Fruit fly (Drosophila melanogaster) whole organism, embryonic: ENCODE data around the gene gry.

Experiments
- ATbp ChIP-seq: fragments of 200-800 bp; sonication (Bioruptor generic); optimal IDR thresholded peaks from 2 replicates; lab custom pipeline; 2017; ENCODE audit warnings: missing biosample characterization, mild to moderate bottlenecking, missing genetic modification characterization, missing genetic modification reagents
- B-H1 ChIP-seq: fragments of 200-800 bp; sonication (Bioruptor generic); IDR thresholded peaks from 3 replicates; pipeline ENCODE4 v1.3.6; 2022; ENCODE audit warnings: missing biosample characterization, missing genetic modification characterization
- Bdp1 ChIP-seq: fragments of 200-800 bp; sonication (Bioruptor generic); optimal IDR thresholded peaks from 3 replicates; lab custom pipeline; 2016; ENCODE audit warnings: missing biosample characterization, missing genetic modification characterization
- CG10274 ChIP-seq: fragments of 200-800 bp; sonication (Bioruptor generic); optimal IDR thresholded peaks from 3 replicates; lab custom pipeline; 2017; ENCODE audit warnings: missing biosample characterization, mild to moderate bottlenecking, missing genetic modification characterization
- CG10979 ChIP-seq: fragments of 200-800 bp; sonication (Bioruptor generic); optimal IDR thresholded peaks from 2 replicates; lab custom pipeline; 2018; ENCODE audit warnings: missing biosample characterization, mild to moderate bottlenecking, missing genetic modification characterization, moderate library complexity
- CG11696 ChIP-seq: fragments of 200-800 bp; sonication (Bioruptor generic); IDR thresholded peaks from 2 replicates; pipeline ENCODE4 v1.3.6; 2022; ENCODE audit warnings: missing biosample characterization, missing genetic modification characterization
- CG12104 ChIP-seq: fragments of 200-800 bp; sonication (Bioruptor generic); optimal IDR thresholded peaks from 3 replicates; lab custom pipeline; 2016; ENCODE audit warnings: missing biosample characterization, missing genetic modification characterization
- CG13624 ChIP-seq: fragments of 200-800 bp; sonication (Bioruptor generic); optimal IDR thresholded peaks from 2 replicates; lab custom pipeline; 2016; ENCODE audit warnings: missing biosample characterization, missing genetic modification characterization
- CG13894 ChIP-seq: fragments of 200-800 bp; sonication (Bioruptor generic); optimal IDR thresholded peaks from 3 replicates; lab custom pipeline; 2018; ENCODE audit warnings: missing biosample characterization, mild to moderate bottlenecking, missing genetic modification characterization, moderate library complexity
- CG14710 ChIP-seq: fragments of 200-800 bp; sonication (Bioruptor generic); optimal IDR thresholded peaks from 3 replicates; lab custom pipeline; 2019; ENCODE audit warnings: missing biosample characterization, mild to moderate bottlenecking, missing genetic modification characterization, moderate library complexity
- CG14965 ChIP-seq: fragments of 200-800 bp; sonication (Bioruptor generic); optimal IDR thresholded peaks from 2 replicates; lab custom pipeline; 2016; ENCODE audit warnings: missing biosample characterization, missing genetic modification characterization, borderline replicate concordance
- CG15073 ChIP-seq: fragments of 200-800 bp; sonication (Bioruptor generic); optimal IDR thresholded peaks from 2 replicates; lab custom pipeline; 2016; ENCODE audit warnings: missing biosample characterization, missing genetic modification characterization
- CG15479 ChIP-seq: fragments of 200-800 bp; sonication (Bioruptor generic); optimal IDR thresholded peaks from 3 replicates; lab custom pipeline; 2019; ENCODE audit warnings: missing biosample characterization, mild to moderate bottlenecking, missing genetic modification characterization, moderate library complexity
- CG17359 ChIP-seq: fragments of 200-800 bp; sonication (Bioruptor generic); optimal IDR thresholded peaks from 3 replicates; lab custom pipeline; 2018; ENCODE audit warnings: missing biosample characterization, mild to moderate bottlenecking, missing genetic modification characterization, moderate library complexity
- CG17568 ChIP-seq: fragments of 200-800 bp; sonication (Bioruptor generic); optimal IDR thresholded peaks from 2 replicates; lab custom pipeline; 2018; ENCODE audit warnings: missing biosample characterization, mild to moderate bottlenecking, missing genetic modification characterization, moderate library complexity
- CG2678 ChIP-seq: fragments of 200-800 bp; sonication (Bioruptor generic); optimal IDR thresholded peaks from 3 replicates; lab custom pipeline; 2019; ENCODE audit warnings: missing biosample characterization, mild to moderate bottlenecking, missing genetic modification characterization, moderate library complexity
- CG2712 ChIP-seq: fragments of 200-800 bp; optimal IDR thresholded peaks from 3 replicates; lab custom pipeline; 2019; ENCODE audit warnings: missing biosample characterization, mild to moderate bottlenecking, missing genetic modification characterization, moderate library complexity
- CG34224 ChIP-seq: fragments of 200-800 bp; sonication (Bioruptor generic); IDR thresholded peaks from 3 replicates; pipeline ENCODE4 v1.3.6; 2022; ENCODE audit warnings: missing biosample characterization, missing genetic modification characterization; ENCODE audit not compliant: partially characterized antibody
- CG34422 ChIP-seq: fragments of 200-800 bp; sonication (Bioruptor generic); IDR thresholded peaks from 3 replicates; pipeline ENCODE4 v1.3.6; 2022; ENCODE audit warnings: missing biosample characterization, missing genetic modification characterization
- CG3726 ChIP-seq: fragments of 200-800 bp; sonication (Bioruptor generic); IDR thresholded peaks from 3 replicates; pipeline ENCODE4, ENCODE4 v1.3.6; 2022; ENCODE audit warnings: missing biosample characterization, missing genetic modification characterization
- CG5245 ChIP-seq: fragments of 200-800 bp; sonication (Bioruptor generic); optimal IDR thresholded peaks from 3 replicates; lab custom pipeline; 2016; ENCODE audit warnings: missing biosample characterization, missing genetic modification characterization
- CG7357 ChIP-seq: fragments of 200-800 bp; sonication (Bioruptor generic); IDR thresholded peaks from 3 replicates; pipeline ENCODE4 v1.3.6; 2022; ENCODE audit warnings: missing biosample characterization, missing genetic modification characterization
- CG8478 ChIP-seq: fragments of >200 bp; optimal IDR thresholded peaks from 2 replicates; lab custom pipeline; 2018
- CG8944 ChIP-seq: fragments of 200-800 bp; sonication (Bioruptor generic); optimal IDR thresholded peaks from 3 replicates; lab custom pipeline; 2016; ENCODE audit warnings: missing biosample characterization, missing genetic modification characterization
- Deaf1 ChIP-seq: fragments of 200-800 bp; optimal IDR thresholded peaks from 3 replicates; lab custom pipeline; 2019; ENCODE audit warnings: missing biosample characterization, mild to moderate bottlenecking, missing genetic modification characterization, moderate library complexity
- Dip2 ChIP-seq: fragments of 200-800 bp; sonication (Bioruptor generic); IDR thresholded peaks from 2 replicates; pipeline ENCODE4 v1.3.6; 2022; ENCODE audit warnings: missing biosample characterization, missing genetic modification characterization
- HLH4C ChIP-seq: fragments of 200-800 bp; sonication (Bioruptor generic); IDR thresholded peaks from 3 replicates; pipeline ENCODE4 v1.3.6; 2022; ENCODE audit warnings: missing biosample characterization, missing genetic modification characterization; ENCODE audit not compliant: partially characterized antibody
- NfI ChIP-seq: fragments of 200-800 bp; sonication (Bioruptor generic); optimal IDR thresholded peaks from 3 replicates; lab custom pipeline; 2018; ENCODE audit warnings: missing biosample characterization, mild to moderate bottlenecking, missing genetic modification characterization, moderate library complexity
- Scr ChIP-seq: fragments of 200-800 bp; sonication (Bioruptor generic); IDR thresholded peaks from 2 replicates; pipeline ENCODE4 v1.3.6; 2022; ENCODE audit warnings: missing biosample characterization, missing genetic modification characterization; ENCODE audit not compliant: partially characterized antibody
- Spps ChIP-seq: fragments of 200-800 bp; sonication (Bioruptor generic); optimal IDR thresholded peaks from 2 replicates; lab custom pipeline; 2018; ENCODE audit warnings: missing biosample characterization, mild to moderate bottlenecking, missing genetic modification characterization
- Xrp1 ChIP-seq: fragments of 200-800 bp; sonication (Bioruptor generic); IDR thresholded peaks from 2 replicates; pipeline ENCODE4 v1.3.6; 2022; ENCODE audit warnings: missing biosample characterization, missing genetic modification characterization
- bbx ChIP-seq: fragments of 200-800 bp; sonication (Bioruptor generic); IDR thresholded peaks from 2 replicates; pipeline ENCODE4 v1.3.6; 2022; ENCODE audit warnings: missing biosample characterization, missing genetic modification characterization; ENCODE audit not compliant: partially characterized antibody
- bigmax ChIP-seq: fragments of 200-800 bp; sonication (Bioruptor generic); optimal IDR thresholded peaks from 2 replicates; lab custom pipeline; 2018; ENCODE audit warnings: missing biosample characterization, mild to moderate bottlenecking, missing genetic modification characterization
- dan ChIP-seq: fragments of 200-800 bp; sonication (Bioruptor generic); IDR thresholded peaks from 2 replicates; pipeline ENCODE4 v1.3.6; 2022; ENCODE audit warnings: missing biosample characterization, missing genetic modification characterization
- danr ChIP-seq: fragments of 200-800 bp; sonication (Bioruptor generic); IDR thresholded peaks from 2 replicates; pipeline ENCODE4 v1.3.6; 2022; ENCODE audit warnings: missing biosample characterization, missing genetic modification characterization
- gce ChIP-seq: fragments of 200-800 bp; sonication (Bioruptor generic); IDR thresholded peaks from 3 replicates; pipeline ENCODE4 v1.3.6; 2022; ENCODE audit warnings: missing biosample characterization, missing genetic modification characterization
- kay ChIP-seq: fragments of 200-800 bp; sonication (Bioruptor generic); optimal IDR thresholded peaks from 2 replicates; lab custom pipeline; 2016; ENCODE audit warnings: missing biosample characterization, missing genetic modification characterization
- nerfin-1 ChIP-seq: fragments of 200-800 bp; sonication (Bioruptor generic); optimal IDR thresholded peaks from 3 replicates; lab custom pipeline; 2019; ENCODE audit warnings: missing biosample characterization, mild to moderate bottlenecking, missing genetic modification characterization, moderate library complexity
- nmo ChIP-seq: fragments of 200-800 bp; sonication (Bioruptor generic); optimal IDR thresholded peaks from 2 replicates; lab custom pipeline; 2018; ENCODE audit warnings: missing biosample characterization, mild to moderate bottlenecking, missing genetic modification characterization, moderate library complexity
- odd ChIP-seq: fragments of 200-800 bp; sonication (Bioruptor generic); optimal IDR thresholded peaks from 2 replicates; lab custom pipeline; 2017; ENCODE audit warnings: missing biosample characterization, mild to moderate bottlenecking, missing genetic modification characterization
- p53 ChIP-seq: fragments of 200-800 bp; sonication (Bioruptor generic); optimal IDR thresholded peaks from 2 replicates; lab custom pipeline; 2016; ENCODE audit warnings: missing biosample characterization, missing genetic modification characterization
- pan ChIP-seq, 4 experiments: fragments of >200 bp in 3 of 4; fragments of 200-800 bp in 1 of 4; sonication (Bioruptor generic) in 1 of 4; optimal IDR thresholded peaks in 3 of 4; IDR thresholded peaks in 1 of 4; 2 replicates each; pipeline versions ENCODE4 v1.3.6 to Lab custom; 2017 to 2022; ENCODE audit warnings: missing biosample characterization in 2 of 4, missing genetic modification characterization in 2 of 4, mixed read lengths in 1 of 4
- pho ChIP-seq: fragments of 200-800 bp; sonication (Bioruptor generic); optimal IDR thresholded peaks from 2 replicates; lab custom pipeline; 2016; ENCODE audit warnings: missing biosample characterization, missing genetic modification characterization
- sens ChIP-seq: fragments of 200-800 bp; sonication (Bioruptor generic); peaks from one replicate; lab custom pipeline; 2016; ENCODE audit warnings: missing biosample characterization, missing genetic modification characterization
- sna ChIP-seq: fragments of 200-800 bp; sonication (Bioruptor generic); IDR thresholded peaks from 2 replicates; pipeline ENCODE4 v1.3.6; 2022; ENCODE audit warnings: missing biosample characterization, missing genetic modification characterization; ENCODE audit not compliant: partially characterized antibody
- so ChIP-seq: fragments of 200-800 bp; sonication (Bioruptor generic); IDR thresholded peaks from 3 replicates; pipeline ENCODE4 v1.3.6; 2022; ENCODE audit warnings: missing biosample characterization, missing genetic modification characterization
- wdn ChIP-seq: fragments of 200-800 bp; sonication (Bioruptor generic); IDR thresholded peaks from 2 replicates; pipeline ENCODE4 v1.3.6; 2022; ENCODE audit warnings: missing biosample characterization, missing genetic modification characterization
- yki ChIP-seq: fragments of >200 bp; optimal IDR thresholded peaks from 3 replicates; lab custom pipeline; 2018

The gry gene

DNA sequence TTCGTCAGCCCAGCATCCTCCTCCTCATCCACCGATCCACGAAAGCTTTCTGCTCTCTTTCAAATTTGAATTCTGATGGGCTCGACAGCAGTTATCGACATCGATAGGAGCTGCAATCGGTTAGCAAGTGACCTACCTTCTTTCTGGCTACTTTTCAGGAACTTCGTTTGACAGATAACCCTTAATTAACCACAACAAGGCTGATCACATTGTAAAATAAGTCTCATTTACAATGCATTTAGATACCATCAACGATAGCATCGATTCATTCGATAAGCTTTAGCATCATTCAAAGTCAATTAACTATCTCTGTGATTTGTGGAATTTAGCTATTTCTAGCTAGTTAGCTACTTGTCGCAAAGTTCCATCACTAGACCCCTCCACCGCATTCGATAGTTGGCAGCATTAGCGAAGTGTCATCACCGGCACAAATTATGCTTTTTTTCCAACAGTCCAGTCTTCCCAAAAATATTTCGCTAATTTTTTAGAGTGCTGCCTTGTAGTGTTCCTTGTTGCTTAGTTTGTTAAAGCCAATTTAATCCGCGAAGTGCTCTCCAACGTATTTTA, 20.3 kb upstream of the gry start, which contains the start of the genes MnM and Girdin (continued):
- TF ChIP-seq pan (optimal IDR thresholded peaks at IDR 0.05; lab: Kevin White, UChicago) (no peak), pan (GFP tag; optimal IDR thresholded peaks at IDR 0.05 in 1 of 2, IDR thresholded peaks at IDR 0.05 in 1 of 2) (no peak), Scr (peak; percentile 92), kay (peak; percentile 44), CG34422 (no peak), CG34224 (GFP tag; lab: Robert Waterston, UW) (peak; percentile 74; the same call in 2 of the 3 replicates)

DNA sequence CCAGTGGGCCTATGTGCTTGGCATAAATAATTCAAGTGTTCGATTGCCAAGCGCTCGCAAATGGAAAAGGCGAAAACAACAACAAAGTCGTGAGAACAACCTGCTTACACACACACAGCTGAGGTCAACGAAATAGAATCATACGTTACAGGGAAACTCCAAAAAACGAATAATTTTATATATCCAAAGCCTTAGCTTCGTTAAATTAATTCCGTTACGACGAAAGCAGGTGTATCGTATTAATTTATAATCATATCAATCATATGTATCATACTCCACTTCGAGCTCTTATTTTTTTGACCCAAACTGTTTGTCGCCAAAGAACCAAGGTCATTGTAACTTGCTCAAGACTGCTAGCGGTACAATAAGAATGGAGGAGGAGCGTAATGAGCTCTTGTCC, 19.4 kb upstream of the gry start:
- TF ChIP-seq Deaf1: no peak
- peak; percentile 65 for TF ChIP-seq dan (GFP tag; lab: Robert Waterston, UW)
- TF ChIP-seq bigmax (GFP tag; lab: Kevin White, UChicago): peak; percentile 19
- peak; percentile 75 for TF ChIP-seq danr (GFP tag; lab: Robert Waterston, UW)
- peak; percentile 60 for TF ChIP-seq CG10274 (GFP tag; lab: Kevin White, UChicago)
- peak; percentile 75 for TF ChIP-seq wdn
- peak; percentile 99 for TF ChIP-seq CG11696 (GFP tag; lab: Robert Waterston, UW)
- TF ChIP-seq Dip2 (GFP tag; lab: Robert Waterston, UW): no peak
- TF ChIP-seq CG15479: no peak
- TF ChIP-seq CG15073 (GFP tag; lab: Kevin White, UChicago): peak; percentile 40
- TF ChIP-seq CG13894 (tag; lab: Kevin White, UChicago): peak; percentile 61
- peak; percentile 80 for TF ChIP-seq nmo
- no peak for TF ChIP-seq p53 (GFP tag; lab: Kevin White, UChicago)
- TF ChIP-seq CG17359 (tag; lab: Kevin White, UChicago): no peak
- peak; percentile 78 for TF ChIP-seq CG7357 (GFP tag; lab: Robert Waterston, UW)
- no peak for TF ChIP-seq yki (lab: Kevin White, UChicago)
- no peak for TF ChIP-seq CG8478
- TF ChIP-seq Xrp1 (GFP tag; lab: Robert Waterston, UW): peak; percentile 96
- no peak for TF ChIP-seq HLH4C (GFP tag; lab: Robert Waterston, UW)
- TF ChIP-seq CG10979 (tag; lab: Kevin White, UChicago): peak; percentile 92
- TF ChIP-seq CG34422: peak; percentile 89
- peak; percentile 92 for TF ChIP-seq CG2712 (tag; lab: Kevin White, UChicago)
- TF ChIP-seq sna: no peak
- peak; percentile 74 for TF ChIP-seq kay
- TF ChIP-seq B-H1 (GFP tag; lab: Robert Waterston, UW): peak; percentile 90
- TF ChIP-seq CG8944 (GFP tag; lab: Kevin White, UChicago): peak; percentile 22
- peak; percentile 80 for TF ChIP-seq ATbp
- peak; percentile 50 for TF ChIP-seq CG14965 (GFP tag; lab: Kevin White, UChicago)
- no peak for TF ChIP-seq CG17568 (GFP tag; lab: Kevin White, UChicago)
- TF ChIP-seq odd (GFP tag; lab: Kevin White, UChicago): no peak
- peak; percentile 93 for TF ChIP-seq CG2678
- TF ChIP-seq pho: peak; percentile 54
- TF ChIP-seq CG5245 (GFP tag; lab: Kevin White, UChicago): peak; percentile 84
- peak; percentile 86 for TF ChIP-seq Spps (tag; lab: Kevin White, UChicago)
- TF ChIP-seq gce (GFP tag; lab: Robert Waterston, UW): peak; percentile 85
- peak; percentile 83 for TF ChIP-seq CG14710
- peak; percentile 70 for TF ChIP-seq CG12104 (GFP tag; lab: Kevin White, UChicago)
- TF ChIP-seq CG13624 (GFP tag; lab: Kevin White, UChicago): peak; percentile 78
- TF ChIP-seq Bdp1 (GFP tag; lab: Kevin White, UChicago): peak; percentile 53
- TF ChIP-seq NfI (GFP tag; lab: Kevin White, UChicago): peak; percentile 81
- TF ChIP-seq nerfin-1 (tag; lab: Kevin White, UChicago): peak; percentile 52
- TF ChIP-seq CG3726 (GFP tag; lab: Robert Waterston, UW): peak; percentile 85
- TF ChIP-seq sens (GFP tag; lab: Kevin White, UChicago): peak; percentile 97
- peak; percentile 70; the same call in 2 of the 3 replicates for TF ChIP-seq so
- no peak for TF ChIP-seq bbx
